Worm (Caenorhabditis elegans) whole organism, L3 larva: ENCODE data around the gene Y17G7B.12.
A peak's percentile ranks its signal among the peaks of the same experiment; 100 is the strongest.

Experiments
- mdl-1 ChIP-seq: fragments of 150-350 bp; optimal IDR thresholded peaks from 2 replicates; lab custom pipeline; 2014; ENCODE audit warnings: missing biosample characterization, missing genetic modification characterization
- pha-4 ChIP-seq: fragments of 150-350 bp; optimal IDR thresholded peaks from 2 replicates; lab custom pipeline; 2014; ENCODE audit warnings: missing biosample characterization, missing genetic modification reagents, missing genetic modification characterization

ce11 chrII:12027697-12028245 lies 4.1 kb downstream of the Y17G7B.12 start, which contains the start of gene Y17G7B.8:
- TF ChIP-seq mdl-1 (tag; lab: Kevin White, UChicago) (no peak), pha-4 (tag; lab: Kevin White, UChicago) (peak; percentile 91)
